Fruit fly (Drosophila melanogaster) whole organism, prepupa: ENCODE measurements around the gene CG1542.
A peak's percentile ranks its signal among the peaks of the same experiment; 100 is the strongest.

Source experiments
- CG11762 ChIP-seq: fragments of 200-800 bp; sonication (Bioruptor generic); optimal IDR thresholded peaks from 3 replicates; lab custom pipeline; 2016; ENCODE audit warnings: missing biosample characterization, missing genetic modification characterization; ENCODE audit not compliant: insufficient read depth
- Hr39 ChIP-seq: fragments of 200-800 bp; sonication (Bioruptor generic); optimal IDR thresholded peaks from 2 replicates; lab custom pipeline; 2016; ENCODE audit warnings: missing biosample characterization, missing genetic modification characterization
- Lpt ChIP-seq: fragments of 200-800 bp; sonication (Bioruptor generic); optimal IDR thresholded peaks from 3 replicates; lab custom pipeline; 2016; ENCODE audit warnings: missing biosample characterization, missing genetic modification characterization

- peak; percentile 77 for TF ChIP-seq Hr39 (GFP tag; lab: Kevin White, UChicago)
- TF ChIP-seq CG11762 (GFP tag; lab: Kevin White, UChicago) = peak; percentile 53
- TF ChIP-seq Lpt (GFP tag; lab: Kevin White, UChicago) = peak; percentile 6
These were observed 34.2 kb downstream of the CG1542 start for dm6 chr3R:31247281-31247995.
